Worm (Caenorhabditis elegans) whole organism, mixed stage, embryonic: ENCODE data around the gene C17C3.11.

Source experiments
- M03D4.4 ChIP-seq: sonication (generic microtip); optimal IDR thresholded peaks from 2 replicates; lab custom pipeline; 2017; ENCODE audit warnings: mild to moderate bottlenecking, missing genetic modification characterization, missing compliant biosample characterization
- bed-3 ChIP-seq: fragments of 200-800 bp; sonication (Bioruptor generic); optimal IDR thresholded peaks from 3 replicates; lab custom pipeline; 2018; ENCODE audit warnings: mild to moderate bottlenecking, missing genetic modification characterization, moderate library complexity, missing compliant biosample characterization
- ceh-39 ChIP-seq: fragments of 150-350 bp; optimal IDR thresholded peaks from 2 replicates; lab custom pipeline; 2014; ENCODE audit warnings: missing biosample characterization, missing genetic modification characterization
- ceh-43 ChIP-seq: fragments of 200-800 bp; sonication (Bioruptor generic); optimal IDR thresholded peaks from 2 replicates; lab custom pipeline; 2018; ENCODE audit warnings: mild to moderate bottlenecking, missing genetic modification characterization, moderate library complexity, missing compliant biosample characterization
- ceh-83 ChIP-seq: fragments of 200-800 bp; sonication (Bioruptor generic); optimal IDR thresholded peaks from 2 replicates; lab custom pipeline; 2018; ENCODE audit warnings: mild to moderate bottlenecking, missing genetic modification characterization, missing compliant biosample characterization
- ces-1 ChIP-seq: fragments of 150-350 bp; optimal IDR thresholded peaks from 2 replicates; lab custom pipeline; 2014; ENCODE audit warnings: missing biosample characterization, missing genetic modification reagents, missing genetic modification characterization
- cnd-1 ChIP-seq: fragments of 200-800 bp; sonication (Bioruptor generic); optimal IDR thresholded peaks from 2 replicates; lab custom pipeline; 2018; ENCODE audit warnings: mild to moderate bottlenecking, missing genetic modification characterization, missing compliant biosample characterization
- drap-1 ChIP-seq: fragments of 200-800 bp; sonication (Bioruptor generic); optimal IDR thresholded peaks from 3 replicates; lab custom pipeline; 2018; ENCODE audit warnings: mild to moderate bottlenecking, missing genetic modification characterization, missing compliant biosample characterization
- elt-1 ChIP-seq: sonication (generic microtip); optimal IDR thresholded peaks from 2 replicates; lab custom pipeline; 2017; ENCODE audit warnings: missing genetic modification characterization, mild to moderate bottlenecking, missing compliant biosample characterization, antibody characterized with exemption, moderate library complexity, borderline replicate concordance; ENCODE audit not compliant: insufficient read depth
- elt-3 ChIP-seq: fragments of 150-350 bp; optimal IDR thresholded peaks from 2 replicates; lab custom pipeline; 2014; ENCODE audit warnings: missing biosample characterization, missing genetic modification characterization
- flh-1 ChIP-seq: fragments of 200-800 bp; sonication (Bioruptor generic); optimal IDR thresholded peaks from 2 replicates; lab custom pipeline; 2018; ENCODE audit warnings: mild to moderate bottlenecking, missing genetic modification characterization, moderate library complexity, missing compliant biosample characterization
- hlh-1 ChIP-seq: fragments of 150-350 bp; optimal IDR thresholded peaks from 2 replicates; lab custom pipeline; 2014; ENCODE audit warnings: missing biosample characterization, missing genetic modification reagents, missing genetic modification characterization
- lin-13 ChIP-seq: fragments of 150-350 bp; optimal IDR thresholded peaks from 2 replicates; lab custom pipeline; 2014; ENCODE audit warnings: missing biosample characterization, missing genetic modification characterization
- lin-32 ChIP-seq: fragments of 200-800 bp; sonication (Bioruptor generic); optimal IDR thresholded peaks from 2 replicates; lab custom pipeline; 2018; ENCODE audit warnings: mild to moderate bottlenecking, missing genetic modification characterization, missing compliant biosample characterization
- lsy-2 ChIP-seq: fragments of 150-350 bp; optimal IDR thresholded peaks from 2 replicates; lab custom pipeline; 2014; ENCODE audit warnings: missing biosample characterization, missing genetic modification characterization
- mab-5 ChIP-seq: fragments of 150-350 bp; optimal IDR thresholded peaks from 2 replicates; lab custom pipeline; 2014; ENCODE audit warnings: missing biosample characterization, missing genetic modification characterization
- mep-1 ChIP-seq: fragments of 150-350 bp; optimal IDR thresholded peaks from 2 replicates; lab custom pipeline; 2017; ENCODE audit warnings: missing biosample characterization, missing genetic modification reagents, missing genetic modification characterization, inconsistent platforms
- mls-2 ChIP-seq: sonication (generic microtip); optimal IDR thresholded peaks from 2 replicates; lab custom pipeline; 2016; ENCODE audit warnings: mild to moderate bottlenecking, missing genetic modification characterization, moderate library complexity, missing compliant biosample characterization
- nhr-12 ChIP-seq: fragments of 150-350 bp; optimal IDR thresholded peaks from 2 replicates; lab custom pipeline; 2014; ENCODE audit warnings: missing biosample characterization, missing genetic modification characterization
- nhr-2 ChIP-seq: fragments of 150-350 bp; optimal IDR thresholded peaks from 2 replicates; lab custom pipeline; 2014; ENCODE audit warnings: missing biosample characterization, missing genetic modification characterization
- nhr-237 ChIP-seq: fragments of 150-350 bp; optimal IDR thresholded peaks from 2 replicates; lab custom pipeline; 2014; ENCODE audit warnings: missing biosample characterization, missing genetic modification characterization
- nhr-28 ChIP-seq: fragments of 150-350 bp; optimal IDR thresholded peaks from 2 replicates; lab custom pipeline; 2014; ENCODE audit warnings: missing biosample characterization, missing genetic modification characterization
- nhr-76 ChIP-seq: sonication (generic microtip); optimal IDR thresholded peaks from 2 replicates; lab custom pipeline; 2017; ENCODE audit warnings: missing biosample characterization, missing genetic modification characterization
- sem-2 ChIP-seq: fragments of 200-800 bp; sonication (Bioruptor generic); optimal IDR thresholded peaks from 2 replicates; lab custom pipeline; 2018; ENCODE audit warnings: mild to moderate bottlenecking, missing genetic modification characterization, missing compliant biosample characterization
- snpc-4 ChIP-seq: fragments of 150-350 bp; optimal IDR thresholded peaks from 2 replicates; lab custom pipeline; 2014; ENCODE audit warnings: missing biosample characterization, missing genetic modification characterization
- sptf-1 ChIP-seq: sonication (generic microtip); optimal IDR thresholded peaks from 2 replicates; lab custom pipeline; 2017; ENCODE audit warnings: mild to moderate bottlenecking, missing genetic modification characterization, moderate library complexity, missing compliant biosample characterization
- unc-120 ChIP-seq: sonication (generic microtip); optimal IDR thresholded peaks from 2 replicates; lab custom pipeline; 2017; ENCODE audit warnings: missing genetic modification characterization, missing compliant biosample characterization; ENCODE audit not compliant: poor library complexity, severe bottlenecking
- unc-39 ChIP-seq: fragments of 150-350 bp; optimal IDR thresholded peaks from 2 replicates; lab custom pipeline; 2014; ENCODE audit warnings: missing biosample characterization, missing genetic modification characterization
- unc-62 ChIP-seq: fragments of 150-350 bp; optimal IDR thresholded peaks from 2 replicates; lab custom pipeline; 2014; ENCODE audit warnings: missing biosample characterization, missing genetic modification reagents, missing genetic modification characterization
- zip-8 ChIP-seq: fragments of 150-350 bp; optimal IDR thresholded peaks from 2 replicates; lab custom pipeline; 2014; ENCODE audit warnings: missing biosample characterization, missing genetic modification characterization
- ztf-11 ChIP-seq: fragments of 150-350 bp; optimal IDR thresholded peaks from 2 replicates; lab custom pipeline; 2014; ENCODE audit warnings: missing biosample characterization, missing genetic modification characterization

Gene C17C3.11

DNA sequence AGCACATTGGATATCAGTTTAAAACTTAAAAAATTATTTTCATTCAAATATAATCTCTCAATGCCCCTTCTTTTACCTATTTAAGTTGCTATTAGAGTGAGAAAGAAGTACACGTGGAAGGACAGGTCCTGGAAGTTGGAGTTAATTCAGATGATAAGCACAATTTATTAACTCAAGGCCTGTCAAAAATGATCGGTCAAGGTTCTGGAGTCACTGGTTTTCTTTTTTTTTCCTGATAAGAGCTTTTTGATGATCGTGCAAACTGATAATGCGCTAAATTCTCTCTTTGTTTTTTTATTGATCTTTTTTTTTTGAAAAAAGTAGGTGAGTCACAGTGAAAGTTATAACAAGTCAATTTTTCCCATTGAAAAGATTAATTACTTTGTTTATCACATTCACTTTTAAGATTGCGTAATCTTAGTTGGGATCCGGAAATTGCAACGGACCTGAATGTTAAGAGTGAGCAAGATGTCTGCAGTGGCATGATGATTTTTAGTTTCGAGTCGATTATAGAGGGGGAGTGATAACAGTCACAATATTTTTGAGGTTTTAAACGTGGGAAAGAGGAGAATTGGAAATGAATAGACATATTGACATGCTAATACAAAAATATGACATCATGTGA lies 25.0 kb upstream of the C17C3.11 start:
- no peak for TF ChIP-seq nhr-76 (tag; lab: Kevin White, UChicago)
- TF ChIP-seq mab-5 (tag; lab: Kevin White, UChicago) = no peak
- no peak for TF ChIP-seq cnd-1 (tag; lab: Kevin White, UChicago)

DNA sequence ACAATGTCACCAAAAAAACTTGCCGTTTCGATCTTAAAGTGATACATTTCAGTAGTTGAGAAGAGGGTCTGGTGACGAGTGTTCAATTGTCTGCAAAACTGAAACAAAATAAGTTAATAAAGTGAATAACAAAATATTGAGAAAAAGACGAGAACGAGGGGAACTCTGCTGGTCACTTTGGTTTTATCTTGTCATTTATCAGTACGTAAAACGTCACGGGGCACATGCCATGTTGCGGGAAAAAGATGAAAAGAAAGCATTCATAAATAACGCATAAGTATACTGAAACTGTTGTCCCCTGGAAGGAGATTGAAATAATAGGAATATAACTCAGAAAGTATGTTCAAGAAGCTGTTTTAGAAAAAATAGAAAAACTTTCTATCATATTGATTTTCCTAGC lies 22.8 kb upstream of the C17C3.11 start, which contains the start of gene sahd-1:
Gene sahd-1, minus strand, starts transcription at position 100 of the 400 bp plus-strand sequence.
- no peak for TF ChIP-seq bed-3 (GFP tag; lab: Kevin White, UChicago)
- no peak for TF ChIP-seq ceh-39 (tag; lab: Kevin White, UChicago)
- no peak for TF ChIP-seq ztf-11 (tag; lab: Kevin White, UChicago)
- no peak for TF ChIP-seq nhr-237 (tag; lab: Kevin White, UChicago)
- TF ChIP-seq sem-2 (GFP tag; lab: Kevin White, UChicago) = no peak
- no peak for TF ChIP-seq lsy-2 (tag; lab: Kevin White, UChicago)
- TF ChIP-seq mab-5 (tag; lab: Kevin White, UChicago) = no peak
- no peak for TF ChIP-seq nhr-28 (tag; lab: Kevin White, UChicago)
- no peak for TF ChIP-seq ceh-83 (GFP tag; lab: Kevin White, UChicago)
- no peak for TF ChIP-seq hlh-1 (tag; lab: Kevin White, UChicago)
- TF ChIP-seq elt-1 = no peak
- TF ChIP-seq drap-1 (GFP tag; lab: Kevin White, UChicago) = no peak
- TF ChIP-seq ceh-43 (GFP tag; lab: Kevin White, UChicago) = no peak
- no peak for TF ChIP-seq unc-120 (tag; lab: Kevin White, UChicago)
- TF ChIP-seq nhr-12 (tag; lab: Kevin White, UChicago) = no peak
- TF ChIP-seq M03D4.4 = no peak
- TF ChIP-seq unc-62 = no peak
- no peak for TF ChIP-seq elt-3 (tag; lab: Kevin White, UChicago)
- no peak for TF ChIP-seq lin-13 (tag; lab: Kevin White, UChicago)
- TF ChIP-seq nhr-76 (tag; lab: Kevin White, UChicago) = no peak

DNA sequence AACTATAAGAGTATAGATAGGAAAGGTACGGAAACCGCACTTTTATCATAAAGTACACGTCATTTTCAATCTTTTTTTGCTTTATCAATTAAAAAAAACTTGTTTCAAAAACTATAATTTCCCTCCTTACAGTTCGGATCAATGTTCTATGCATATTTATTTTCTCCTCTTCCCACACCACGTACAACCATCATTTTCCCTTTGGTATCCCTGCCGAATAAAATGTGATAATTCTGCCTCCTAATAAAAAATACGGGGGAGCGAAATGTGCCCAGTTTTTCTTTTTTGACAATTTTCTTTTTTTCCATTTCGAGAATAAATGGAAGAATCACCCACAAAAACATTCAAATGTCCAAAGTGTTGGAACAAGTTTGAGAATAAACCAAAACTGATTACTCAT lies 22.1 kb upstream of the C17C3.11 start, which contains the start of gene ZK177.3:
Gene ZK177.3, plus strand, starts transcription at position 301 of the 400 bp plus-strand sequence.
- TF ChIP-seq mab-5 (tag; lab: Kevin White, UChicago) (no peak), nhr-76 (tag; lab: Kevin White, UChicago) (no peak), snpc-4 (tag; lab: Kevin White, UChicago) (no peak), mls-2 (no peak), mep-1 (tag; lab: Kevin White, UChicago) (no peak), sptf-1 (tag; lab: Kevin White, UChicago) (no peak), elt-3 (tag; lab: Kevin White, UChicago) (no peak), lsy-2 (tag; lab: Kevin White, UChicago) (no peak), nhr-12 (tag; lab: Kevin White, UChicago) (no peak), unc-62 (no peak), nhr-2 (no peak), unc-120 (tag; lab: Kevin White, UChicago) (no peak), sem-2 (GFP tag; lab: Kevin White, UChicago) (no peak), ceh-83 (GFP tag; lab: Kevin White, UChicago) (no peak), zip-8 (tag; lab: Kevin White, UChicago) (no peak), cnd-1 (tag; lab: Kevin White, UChicago) (no peak), drap-1 (GFP tag; lab: Kevin White, UChicago) (no peak)

DNA sequence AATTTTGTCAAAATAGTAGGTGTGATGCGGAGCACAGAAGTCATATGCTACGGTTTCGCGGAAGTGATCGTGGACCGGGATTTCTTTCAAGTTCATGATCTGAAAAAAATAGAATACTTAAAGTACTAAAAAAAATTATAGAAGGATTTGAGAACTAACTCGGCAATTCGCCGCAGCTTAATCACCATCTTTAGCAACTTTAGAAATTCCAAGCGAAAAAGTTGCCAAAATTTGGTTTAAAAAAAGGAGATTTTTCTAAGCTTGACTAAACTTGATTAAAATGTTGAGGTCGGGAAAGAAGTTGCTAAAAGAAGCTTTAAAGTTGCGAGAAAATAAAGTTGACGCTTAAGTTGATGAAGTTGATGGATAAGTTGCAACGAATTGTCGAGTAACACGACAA lies 20.0 kb upstream of the C17C3.11 start, which contains the start of gene ZK177.9:
Gene ZK177.9, minus strand, starts transcription at position 101 of the 400 bp plus-strand sequence.
- TF ChIP-seq sem-2 (GFP tag; lab: Kevin White, UChicago) = no peak
- no peak for TF ChIP-seq ztf-11 (tag; lab: Kevin White, UChicago)
- no peak for TF ChIP-seq hlh-1 (tag; lab: Kevin White, UChicago)
- no peak for TF ChIP-seq flh-1
- TF ChIP-seq unc-62 = no peak
- TF ChIP-seq nhr-2 = no peak
- TF ChIP-seq sptf-1 (tag; lab: Kevin White, UChicago) = no peak
- no peak for TF ChIP-seq unc-39 (tag; lab: Kevin White, UChicago)
- no peak for TF ChIP-seq ces-1 (GFP tag; lab: Kevin White, UChicago)
- no peak for TF ChIP-seq snpc-4 (tag; lab: Kevin White, UChicago)
- no peak for TF ChIP-seq elt-3 (tag; lab: Kevin White, UChicago)
- TF ChIP-seq M03D4.4 = no peak
- no peak for TF ChIP-seq nhr-237 (tag; lab: Kevin White, UChicago)
- TF ChIP-seq cnd-1 (tag; lab: Kevin White, UChicago) = no peak
- TF ChIP-seq lin-32 (GFP tag; lab: Kevin White, UChicago) = no peak
- TF ChIP-seq zip-8 (tag; lab: Kevin White, UChicago) = no peak
- TF ChIP-seq elt-1 = no peak
- no peak for TF ChIP-seq nhr-12 (tag; lab: Kevin White, UChicago)
